Fruit fly (Drosophila melanogaster): Measurements from ENCODE around the gene CG42487.

The CG42487 gene

DNA sequence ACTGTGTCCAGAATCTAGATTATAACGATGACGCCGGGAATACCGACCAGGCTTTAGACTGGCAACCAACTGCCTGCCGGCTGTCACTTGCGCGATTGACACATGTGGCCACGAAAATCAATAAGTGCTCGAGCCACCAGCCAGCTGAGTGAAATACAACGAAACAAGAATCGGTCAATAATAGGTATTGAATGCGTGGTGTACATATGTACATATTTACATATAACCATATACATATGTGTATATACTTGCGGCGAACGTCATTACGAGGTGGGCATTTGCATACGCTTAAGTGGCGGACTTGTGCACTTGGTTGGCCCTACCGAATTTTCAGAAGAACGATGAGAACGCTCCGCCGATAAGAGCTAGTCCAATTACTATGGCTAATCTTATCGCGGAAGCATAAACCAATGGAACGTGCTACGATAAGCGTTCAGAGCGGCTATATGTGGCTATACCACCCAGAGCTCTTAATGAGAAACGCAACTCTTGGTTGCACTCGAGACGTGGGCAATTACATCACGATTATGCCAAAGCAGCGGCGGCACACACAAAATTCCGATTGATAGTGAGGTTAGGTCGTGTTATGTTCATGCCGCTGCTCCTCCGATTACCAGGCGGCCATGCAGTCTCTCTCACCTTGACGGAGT is 12.4 kb downstream of the CG42487 start:
- no peak for TF ChIP-seq CG17801 (GFP tag; optimal IDR thresholded peaks at IDR 0.05; ENCODE audit: partially characterized antibody)

DNA sequence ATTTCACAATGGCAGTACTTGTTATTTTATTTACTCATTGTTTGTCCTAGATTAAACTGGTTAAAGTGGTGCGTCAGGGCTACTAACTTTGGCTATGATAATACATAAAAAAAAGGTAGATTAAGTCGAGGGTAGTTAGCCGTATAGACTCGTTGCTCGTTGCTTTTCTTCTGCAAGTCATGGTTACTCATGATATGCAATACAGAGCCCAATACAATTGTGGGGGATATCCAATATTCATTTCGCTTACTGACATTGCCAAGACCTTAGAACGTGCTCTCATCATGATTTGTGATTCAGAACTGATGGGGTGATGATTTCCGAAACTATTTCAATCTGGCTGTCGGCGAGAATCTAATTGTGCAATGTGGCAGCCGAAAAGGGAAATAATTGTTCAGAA is 13.6 kb downstream of the CG42487 start:
- TF ChIP-seq CG17801 (GFP tag; optimal IDR thresholded peaks at IDR 0.05; ENCODE audit: partially characterized antibody): no peak

DNA sequence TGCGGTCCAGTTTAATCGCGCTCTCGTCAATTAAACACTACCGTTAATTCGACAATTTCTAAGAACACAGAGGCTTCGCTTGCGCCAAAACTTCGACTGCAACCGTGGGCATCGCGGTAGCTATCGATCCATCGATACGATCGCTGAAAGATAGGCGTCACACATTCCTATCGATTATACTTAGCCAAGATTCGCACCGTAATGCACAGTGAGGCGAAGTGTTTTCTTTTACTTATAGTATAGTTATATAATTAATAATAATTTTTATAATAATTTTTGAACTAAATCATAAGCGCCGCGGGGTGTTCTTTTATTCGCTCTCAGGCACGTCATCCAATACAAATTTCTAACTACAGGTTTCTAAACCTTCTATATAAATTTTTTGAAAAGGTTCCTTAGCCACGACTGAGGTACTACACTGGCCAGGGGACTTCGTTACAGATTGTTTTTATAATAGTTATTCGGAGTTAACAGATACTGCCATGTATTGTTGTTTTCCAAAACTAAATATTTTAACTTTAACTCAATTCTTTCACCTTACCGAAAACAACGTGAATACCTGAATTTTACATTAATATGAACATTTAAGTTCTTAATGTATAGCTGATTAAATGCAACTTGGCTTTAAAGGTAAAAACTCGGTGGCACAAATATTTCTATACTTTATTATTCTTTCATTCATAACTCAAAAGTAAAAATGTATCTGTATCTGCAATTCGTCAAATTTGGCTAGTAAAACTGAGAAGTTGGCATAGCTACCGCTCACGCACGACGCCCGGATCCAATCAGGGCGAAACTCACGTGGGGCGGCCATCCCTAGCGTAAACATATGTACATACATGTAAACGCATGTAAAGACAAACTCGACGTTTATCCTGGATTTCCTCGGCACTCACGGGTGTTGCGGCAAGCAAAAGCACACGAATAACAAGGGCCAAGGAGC is 21.0 kb downstream of the CG42487 start, which contains the start of the genes NSD and BOD1:
NSD (minus strand) TSS at position 102 of the 943 bp plus-strand sequence.
BOD1 (plus strand) TSS at position 494 of the 943 bp plus-strand sequence.
- peak; percentile 31 for TF ChIP-seq CG17801 (GFP tag; optimal IDR thresholded peaks at IDR 0.05; ENCODE audit: partially characterized antibody)

DNA sequence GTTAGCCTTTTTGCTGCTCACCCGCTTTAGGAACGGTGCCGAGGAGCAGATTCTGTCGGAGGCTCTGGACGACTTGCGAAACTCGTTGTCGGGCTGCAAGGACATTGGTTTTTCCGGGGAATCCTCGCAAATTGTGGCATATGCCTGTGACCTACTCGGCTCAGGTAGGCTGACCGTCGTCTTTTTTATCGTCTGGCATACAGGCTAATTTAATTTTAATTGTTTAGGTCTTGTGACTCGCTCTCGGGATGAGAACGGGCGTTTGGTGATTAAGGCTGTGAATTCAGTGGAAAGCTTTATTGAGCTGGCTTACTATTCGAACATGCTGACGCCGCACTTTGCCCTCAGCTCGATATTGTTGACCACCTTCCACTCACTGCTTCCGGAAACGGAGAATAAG is 27.6 kb downstream of the CG42487 start:
- TF ChIP-seq CG17801 (GFP tag; optimal IDR thresholded peaks at IDR 0.05; ENCODE audit: partially characterized antibody): no peak

DNA sequence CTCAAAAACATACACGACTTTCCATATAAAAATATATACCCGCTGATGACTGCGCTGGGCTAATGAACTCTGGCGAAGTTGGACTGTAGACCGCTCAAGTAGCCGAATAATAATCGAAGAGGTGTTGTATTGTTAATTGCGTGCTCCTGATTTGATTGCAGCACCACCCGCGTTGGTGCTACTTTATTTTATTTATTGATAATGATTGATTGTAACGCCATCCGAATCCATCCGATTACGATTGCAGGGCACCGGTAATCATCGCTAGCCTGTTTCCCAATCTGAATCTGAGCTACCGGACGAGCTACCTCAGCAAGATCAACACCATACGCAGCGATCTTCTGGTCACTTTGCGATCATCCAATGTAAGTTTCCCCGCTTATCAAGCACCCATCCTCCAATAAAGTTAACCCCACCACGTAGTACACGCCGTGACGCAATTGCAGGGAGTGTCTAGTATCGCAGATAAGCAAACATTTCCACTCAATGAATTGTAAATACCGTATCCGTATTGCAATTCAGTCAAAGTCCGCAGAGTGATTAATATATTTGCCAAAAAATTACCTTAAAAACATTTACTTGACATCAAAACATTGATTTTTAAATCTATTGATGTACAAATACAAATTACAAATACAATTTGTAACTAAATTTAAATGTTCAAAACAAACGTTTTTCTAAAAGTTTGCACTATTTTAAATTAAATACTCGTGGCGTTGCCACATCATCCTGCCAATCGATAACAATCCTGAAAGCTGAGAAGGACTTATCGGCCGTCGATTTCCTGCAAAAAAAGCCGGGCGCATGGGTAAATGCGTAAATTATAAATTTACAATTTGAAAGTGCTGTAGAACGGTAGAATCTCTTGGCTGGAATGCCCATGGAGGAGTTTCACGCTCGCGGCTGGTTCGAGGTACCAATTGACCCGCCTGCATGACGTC is 29.8 kb downstream of the CG42487 start:
- no peak for TF ChIP-seq CG17801 (GFP tag; optimal IDR thresholded peaks at IDR 0.05; ENCODE audit: partially characterized antibody)

DNA sequence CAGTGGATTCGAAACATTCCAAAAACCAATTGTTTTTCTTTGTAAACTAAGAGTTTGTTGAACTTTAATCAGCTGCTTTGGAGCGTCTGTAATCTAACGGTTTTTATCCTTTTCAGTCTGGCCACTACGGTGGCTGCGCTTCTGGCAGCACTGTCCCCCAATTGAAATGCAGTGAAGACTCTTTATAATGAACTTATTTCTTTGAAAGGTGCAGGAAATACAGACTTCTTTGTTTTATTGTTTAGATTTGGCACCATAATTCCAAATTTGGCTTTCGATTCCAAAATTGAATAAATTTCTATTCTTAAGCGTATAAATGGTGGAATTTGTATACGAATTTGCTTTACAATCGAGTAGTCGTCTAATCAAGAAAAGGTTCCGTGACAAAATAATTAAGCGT is 30.9 kb downstream of the CG42487 start, which contains the start of gene nenya:
nenya (minus strand) TSS at position 35 of the 400 bp plus-strand sequence.
- TF ChIP-seq CG17801 (GFP tag; optimal IDR thresholded peaks at IDR 0.05; ENCODE audit: partially characterized antibody): no peak

DNA sequence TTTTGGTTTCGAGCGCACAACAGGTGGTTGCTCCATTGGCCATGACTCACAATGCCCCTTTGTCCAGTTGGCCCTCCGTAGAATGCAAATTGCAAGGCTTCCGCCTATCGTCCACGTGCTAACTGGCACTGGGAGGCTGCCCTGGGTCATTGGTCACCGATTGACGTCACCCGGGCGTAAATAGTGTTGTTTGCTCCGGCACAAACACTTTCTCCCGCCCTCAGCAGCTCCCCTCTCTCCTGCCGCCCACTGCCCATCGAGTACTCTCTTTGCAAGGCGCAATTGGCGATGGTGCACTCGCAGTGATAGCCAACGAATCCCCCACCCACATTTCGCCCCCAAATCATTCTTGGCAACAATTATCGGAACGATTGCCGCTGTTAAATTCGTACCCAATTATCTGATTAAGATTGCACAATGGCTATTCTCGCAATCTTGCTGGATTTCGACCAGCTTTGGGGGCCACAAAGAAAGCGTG is 32.3 kb downstream of the CG42487 start:
- no peak for TF ChIP-seq CG17801 (GFP tag; optimal IDR thresholded peaks at IDR 0.05; ENCODE audit: partially characterized antibody)

DNA sequence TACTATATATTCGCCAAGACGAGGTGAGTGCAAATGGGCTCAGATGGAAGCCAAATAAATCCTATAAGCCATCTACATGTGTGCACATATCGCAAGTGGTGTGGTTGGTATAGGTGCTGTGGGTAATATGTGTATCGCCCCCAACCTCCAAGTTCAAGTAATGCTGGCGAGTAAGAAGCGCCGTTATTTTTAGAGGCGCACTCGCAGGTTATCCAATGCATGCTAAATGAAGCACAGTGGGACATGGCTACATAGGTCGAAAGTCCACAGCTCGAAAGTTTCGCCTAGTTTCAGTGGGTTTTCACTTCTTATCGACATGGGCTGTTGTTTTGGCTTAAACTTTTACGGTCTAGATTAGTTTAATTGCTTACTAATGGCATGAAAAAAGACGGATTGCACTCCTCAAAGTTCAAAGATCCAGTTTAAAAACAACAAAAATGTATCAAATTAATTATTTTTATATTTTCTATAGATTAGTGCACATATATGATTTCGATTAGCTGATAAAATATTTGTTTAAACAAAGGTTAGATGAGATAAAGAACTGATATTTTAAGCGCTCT is 33.0 kb downstream of the CG42487 start:
- no peak for TF ChIP-seq CG17801 (GFP tag; optimal IDR thresholded peaks at IDR 0.05; ENCODE audit: partially characterized antibody)

DNA sequence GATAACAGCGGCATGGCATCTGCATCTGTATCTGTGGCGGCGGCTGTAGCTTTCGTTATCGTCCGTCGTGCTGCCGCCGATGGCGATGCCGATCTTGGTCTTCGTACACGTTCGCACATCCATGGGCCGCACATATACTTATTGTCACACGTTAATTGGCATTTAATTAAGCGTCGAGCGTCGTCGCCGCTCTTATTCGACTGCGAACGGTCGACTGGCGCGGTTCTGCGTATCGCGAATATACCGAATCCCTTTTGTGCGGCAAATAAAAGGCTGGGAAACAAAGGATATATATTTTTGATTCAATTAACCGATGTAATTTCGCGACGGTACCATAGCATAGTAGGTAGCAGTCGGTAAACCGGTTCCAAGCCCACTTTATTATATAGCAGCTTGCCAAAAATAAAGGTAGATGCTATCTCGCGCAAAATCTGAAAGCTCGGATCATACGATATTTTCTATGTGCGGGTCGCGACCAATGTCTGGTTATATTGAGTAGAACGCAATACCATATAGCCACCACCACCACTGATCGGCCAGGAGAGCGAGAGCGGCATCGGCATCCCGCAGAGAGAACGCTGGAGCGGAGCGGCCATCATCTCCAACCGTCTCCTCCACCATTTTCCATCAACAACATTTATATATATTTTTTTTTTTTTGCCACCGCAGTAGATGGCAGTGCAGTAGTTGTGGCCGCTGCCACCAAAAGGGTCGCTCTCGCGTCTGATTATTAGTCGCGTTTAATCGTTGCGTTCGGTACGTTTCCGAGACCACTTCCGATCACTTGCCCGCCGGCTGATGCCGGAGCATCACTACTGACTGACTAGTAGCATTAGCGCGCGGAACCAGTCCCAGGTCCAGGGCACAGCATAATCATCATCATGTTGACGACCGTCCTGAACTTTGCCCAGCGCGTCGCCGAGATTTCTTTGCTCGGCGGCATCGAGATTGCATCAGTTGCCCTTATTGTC is 33.8 kb downstream of the CG42487 start, which contains the start of gene mino:
mino (plus strand) TSS at position 192 of the 971 bp plus-strand sequence.
- peak; percentile 49 for TF ChIP-seq CG17801 (GFP tag; optimal IDR thresholded peaks at IDR 0.05; ENCODE audit: partially characterized antibody)

DNA sequence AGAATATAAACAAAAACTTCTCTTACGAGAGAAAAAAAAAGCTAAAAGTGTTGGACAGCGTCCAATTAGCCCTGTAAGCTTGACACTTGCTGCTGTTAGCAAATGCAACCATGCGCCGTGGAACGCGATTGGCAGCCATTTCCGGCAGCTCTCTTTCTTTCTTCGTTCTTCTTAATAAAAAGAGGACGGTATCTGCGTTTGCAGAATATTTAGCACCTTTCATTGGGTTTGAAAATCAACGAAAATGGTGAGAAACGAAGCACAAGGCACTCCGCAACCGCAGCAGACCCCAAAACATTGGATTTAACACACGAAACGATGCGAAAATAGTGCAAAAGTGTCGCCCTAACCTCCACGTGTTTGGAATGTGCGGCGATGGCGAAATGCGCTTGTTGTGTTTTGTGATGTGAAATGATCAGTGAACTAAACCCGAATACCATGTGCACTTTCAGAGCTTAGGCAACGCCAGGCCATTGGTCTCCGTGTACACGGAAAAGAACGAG is 36.3 kb downstream of the CG42487 start, which contains the start of gene RpL4:
RpL4 (plus strand) TSS at position 149 of the 503 bp plus-strand sequence.
- peak; percentile 44 for TF ChIP-seq CG17801 (GFP tag; optimal IDR thresholded peaks at IDR 0.05; ENCODE audit: partially characterized antibody)

DNA sequence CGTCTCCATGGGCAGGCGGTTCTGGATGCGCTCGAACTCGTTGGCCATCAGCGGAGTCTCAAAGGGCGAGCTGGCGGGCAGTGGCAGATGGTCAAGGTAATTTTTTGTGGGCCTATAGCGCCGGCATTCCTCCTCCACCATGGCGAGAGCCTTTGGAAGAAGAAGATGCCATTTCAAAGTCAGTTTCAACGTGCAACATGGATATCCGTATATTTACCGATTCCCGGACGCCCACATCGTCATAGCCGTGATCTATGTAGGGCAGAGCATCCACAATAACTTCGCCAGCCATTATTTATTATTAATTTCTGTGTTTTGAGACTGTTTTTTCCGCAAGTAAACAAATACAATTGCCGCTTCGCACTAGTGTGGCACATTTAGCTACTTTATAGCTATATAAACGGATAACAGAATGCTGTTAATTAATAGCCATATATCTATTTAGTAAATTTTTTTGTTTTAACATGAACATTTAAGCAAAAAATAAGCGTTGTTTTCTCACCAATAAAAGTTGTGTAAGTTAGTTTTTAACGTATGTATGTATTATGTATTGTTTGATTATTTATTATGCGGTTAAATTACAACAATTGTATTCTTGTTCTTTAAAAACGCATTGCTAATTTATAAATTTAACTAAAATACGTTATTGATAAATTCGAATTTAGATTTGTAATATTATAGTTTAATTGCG is 36.9 kb downstream of the CG42487 start, which contains the start of gene BCAS2:
BCAS2 (minus strand) TSS at position 375 of the 691 bp plus-strand sequence.
- no peak for TF ChIP-seq CG17801 (GFP tag; optimal IDR thresholded peaks at IDR 0.05; ENCODE audit: partially characterized antibody)

DNA sequence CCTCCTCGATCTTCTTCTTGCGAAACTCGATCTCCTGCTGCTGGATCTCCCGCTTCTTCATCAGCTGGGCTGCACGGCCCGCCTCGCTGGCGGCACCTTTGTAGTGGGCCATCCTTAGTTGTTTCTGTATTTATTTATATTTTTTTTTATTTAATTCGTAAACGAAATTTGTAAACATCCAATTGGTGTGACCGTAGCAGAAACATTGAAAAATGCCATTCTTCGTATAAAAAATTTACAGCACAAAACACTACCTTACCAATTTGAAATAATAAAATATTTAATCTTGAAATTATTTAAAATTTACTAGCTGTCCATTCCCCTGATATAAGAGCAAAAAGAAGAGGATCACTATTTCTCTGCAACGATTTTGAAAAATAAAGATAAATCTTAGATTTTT is 38.2 kb downstream of the CG42487 start, which contains the start of gene CG12259:
CG12259 (minus strand) TSS at position 207 of the 400 bp plus-strand sequence.
- TF ChIP-seq CG17801 (GFP tag; optimal IDR thresholded peaks at IDR 0.05; ENCODE audit: partially characterized antibody): no peak

Data from ovary, adult (tissue).